Worm (Caenorhabditis elegans): Measurements from ENCODE around the gene gcy-6.

The gcy-6 gene

ce11 chrV:10317294-10317693 is 3.4 kb upstream of the gcy-6 start, which contains the start of gene asps-1 (continued):
- TF ChIP-seq T07F8.4 (tag; optimal IDR thresholded peaks at IDR 0.05), result no peak
- no peak for TF ChIP-seq madf-3 (GFP tag; IDR thresholded peaks at IDR 0.05)
- TF ChIP-seq lin-54 (GFP tag; optimal IDR thresholded peaks at IDR 0.05), result no peak

- no peak for TF ChIP-seq efl-1 (GFP tag; optimal IDR thresholded peaks at IDR 0.05)
These were observed 518 bp upstream of the gcy-6 start, which contains the start of gene trx-2 for ce11 chrV:10314371-10314770. Gene trx-2 (plus strand): TSS chrV:10314671.

- no peak for TF ChIP-seq C06A6.2 (GFP tag; conservative IDR thresholded peaks at IDR 0.05)
- TF ChIP-seq Y95B8A.8 (GFP tag; IDR thresholded peaks at IDR 0.05), result no peak
- no peak for TF ChIP-seq atf-7 (tag; optimal IDR thresholded peaks at IDR 0.05)
- TF ChIP-seq lsy-27 (tag; optimal IDR thresholded peaks at IDR 0.05; ENCODE audit: borderline replicate concordance, insufficient read depth), result no peak
- TF ChIP-seq fkh-3 (tag; optimal IDR thresholded peaks at IDR 0.05), result no peak
- no peak for TF ChIP-seq F57A8.1 (GFP tag; optimal IDR thresholded peaks at IDR 0.05)
- no peak for TF ChIP-seq ztf-22 (GFP tag; optimal IDR thresholded peaks at IDR 0.05)
- TF ChIP-seq T26A5.8 (tag; optimal IDR thresholded peaks at IDR 0.05), result no peak
- TF ChIP-seq ceh-27 (GFP tag; optimal IDR thresholded peaks at IDR 0.05), result no peak
- TF ChIP-seq hrde-1 (tag; optimal IDR thresholded peaks at IDR 0.05; ENCODE audit: borderline replicate concordance), result no peak
- TF ChIP-seq rec-8 (tag; optimal IDR thresholded peaks at IDR 0.05), result no peak
- no peak for TF ChIP-seq somi-1 (GFP tag; optimal IDR thresholded peaks at IDR 0.05)
- TF ChIP-seq gei-17 (GFP tag; optimal IDR thresholded peaks at IDR 0.05), result no peak
- TF ChIP-seq let-607 (tag; optimal IDR thresholded peaks at IDR 0.05), result no peak
- TF ChIP-seq ztf-25 (GFP tag; IDR thresholded peaks at IDR 0.05), result no peak
These were observed 6.6 kb downstream of the gcy-6 start, which contains the start of gene che-12 for ce11 chrV:10307283-10307682. Gene che-12 (minus strand): TSS chrV:10307383.

ce11 chrV:10297099-10297498 is 16.8 kb downstream of the gcy-6 start, which contains the start of gene B0024.4:
Gene B0024.4 (plus strand): TSS chrV:10297399.
- no peak for TF ChIP-seq ama-1 (optimal IDR thresholded peaks at IDR 0.05)
- no peak for TF ChIP-seq ama-1 (GFP tag; optimal IDR thresholded peaks at IDR 0.05)
- TF ChIP-seq F39B2.1 (GFP tag; IDR thresholded peaks at IDR 0.05), result no peak
- no peak for TF ChIP-seq tlf-1 (GFP tag; optimal IDR thresholded peaks at IDR 0.05)
- no peak for TF ChIP-seq nhr-90 (tag; optimal IDR thresholded peaks at IDR 0.05)
- TF ChIP-seq him-1 (tag; optimal IDR thresholded peaks at IDR 0.05), result no peak
- no peak for TF ChIP-seq hmg-20 (GFP tag; IDR thresholded peaks at IDR 0.05)
- TF ChIP-seq dox-1 (GFP tag; IDR thresholded peaks at IDR 0.05), result no peak
- TF ChIP-seq snpc-1.1 (tag; optimal IDR thresholded peaks at IDR 0.05; ENCODE audit: insufficient read depth), result no peak

- TF ChIP-seq ekl-4 (GFP tag; IDR thresholded peaks at IDR 0.05) (no peak), F22D6.2 (tag; optimal IDR thresholded peaks at IDR 0.05) (no peak), mel-28 (tag; optimal IDR thresholded peaks at IDR 0.05; ENCODE audit: borderline replicate concordance) (no peak), aptf-2 (GFP tag; conservative IDR thresholded peaks at IDR 0.05) (no peak), F37B4.10 (GFP tag; IDR thresholded peaks at IDR 0.05) (no peak), ceh-100 (GFP tag; IDR thresholded peaks at IDR 0.05) (no peak), mcd-1 (GFP tag; IDR thresholded peaks at IDR 0.05) (no peak), F33H1.4 (GFP tag; IDR thresholded peaks at IDR 0.05) (no peak), rec-8 (tag; optimal IDR thresholded peaks at IDR 0.05) (no peak), ztf-6 (GFP tag; IDR thresholded peaks at IDR 0.05) (no peak), pha-4 (tag; optimal IDR thresholded peaks at IDR 0.05) (no peak), mes-4 (tag; optimal IDR thresholded peaks at IDR 0.05) (no peak), lin-54 (GFP tag; optimal IDR thresholded peaks at IDR 0.05) (no peak), hlh-26 (GFP tag; conservative IDR thresholded peaks at IDR 0.05) (no peak), lsy-27 (tag; optimal IDR thresholded peaks at IDR 0.05; ENCODE audit: borderline replicate concordance, insufficient read depth) (no peak), Y56A3A.18 (GFP tag; IDR thresholded peaks at IDR 0.05) (no peak), egl-18 (GFP tag; IDR thresholded peaks at IDR 0.05) (no peak), ceh-40 (GFP tag; IDR thresholded peaks at IDR 0.05) (no peak), ceh-79 (tag; optimal IDR thresholded peaks at IDR 0.05) (no peak)
These were observed 19.3 kb downstream of the gcy-6 start, which contains the start of gene col-150 for ce11 chrV:10294549-10294948. Gene col-150 (minus strand): TSS chrV:10294649.

Data from whole organism, young adult.